Worm (Caenorhabditis elegans) whole organism, mixed stage, embryonic: ENCODE results near the gene ceh-76.

ENCODE experiments used
- ceh-39 ChIP-seq: fragments of 150-350 bp; optimal IDR thresholded peaks from 2 replicates; lab custom pipeline; 2014; ENCODE audit warnings: missing biosample characterization, missing genetic modification characterization
- ces-1 ChIP-seq: fragments of 150-350 bp; optimal IDR thresholded peaks from 2 replicates; lab custom pipeline; 2014; ENCODE audit warnings: missing biosample characterization, missing genetic modification reagents, missing genetic modification characterization
- elt-1 ChIP-seq: sonication (generic microtip); optimal IDR thresholded peaks from 2 replicates; lab custom pipeline; 2017; ENCODE audit warnings: missing genetic modification characterization, mild to moderate bottlenecking, missing compliant biosample characterization, antibody characterized with exemption, moderate library complexity, borderline replicate concordance; ENCODE audit not compliant: insufficient read depth
- lin-13 ChIP-seq: fragments of 150-350 bp; optimal IDR thresholded peaks from 2 replicates; lab custom pipeline; 2014; ENCODE audit warnings: missing biosample characterization, missing genetic modification characterization
- mab-5 ChIP-seq: fragments of 150-350 bp; optimal IDR thresholded peaks from 2 replicates; lab custom pipeline; 2014; ENCODE audit warnings: missing biosample characterization, missing genetic modification characterization
- mls-2 ChIP-seq: sonication (generic microtip); optimal IDR thresholded peaks from 2 replicates; lab custom pipeline; 2016; ENCODE audit warnings: mild to moderate bottlenecking, missing genetic modification characterization, moderate library complexity, missing compliant biosample characterization
- nhr-237 ChIP-seq: fragments of 150-350 bp; optimal IDR thresholded peaks from 2 replicates; lab custom pipeline; 2014; ENCODE audit warnings: missing biosample characterization, missing genetic modification characterization
- nhr-76 ChIP-seq: sonication (generic microtip); optimal IDR thresholded peaks from 2 replicates; lab custom pipeline; 2017; ENCODE audit warnings: missing biosample characterization, missing genetic modification characterization
- sptf-1 ChIP-seq: sonication (generic microtip); optimal IDR thresholded peaks from 2 replicates; lab custom pipeline; 2017; ENCODE audit warnings: mild to moderate bottlenecking, missing genetic modification characterization, moderate library complexity, missing compliant biosample characterization
- unc-120 ChIP-seq: sonication (generic microtip); optimal IDR thresholded peaks from 2 replicates; lab custom pipeline; 2017; ENCODE audit warnings: missing genetic modification characterization, missing compliant biosample characterization; ENCODE audit not compliant: poor library complexity, severe bottlenecking
- unc-62 ChIP-seq: fragments of 150-350 bp; optimal IDR thresholded peaks from 2 replicates; lab custom pipeline; 2014; ENCODE audit warnings: missing biosample characterization, missing genetic modification reagents, missing genetic modification characterization
- ztf-11 ChIP-seq: fragments of 150-350 bp; optimal IDR thresholded peaks from 2 replicates; lab custom pipeline; 2014; ENCODE audit warnings: missing biosample characterization, missing genetic modification characterization

ce11 chrV:7971376-7971775 is 23.1 kb downstream of the ceh-76 start:
- TF ChIP-seq lin-13 (tag; lab: Kevin White, UChicago) (no peak), ztf-11 (tag; lab: Kevin White, UChicago) (no peak), mls-2 (no peak), nhr-237 (tag; lab: Kevin White, UChicago) (no peak), ces-1 (GFP tag; lab: Kevin White, UChicago) (no peak), ceh-39 (tag; lab: Kevin White, UChicago) (no peak), unc-120 (tag; lab: Kevin White, UChicago) (no peak), elt-1 (tag; lab: Kevin White, UChicago) (no peak), sptf-1 (no peak), mab-5 (no peak), nhr-76 (tag; lab: Kevin White, UChicago) (no peak), unc-62 (GFP tag; lab: Kevin White, UChicago) (no peak)
